Worm (Caenorhabditis elegans): ENCODE results near the gene let-268.

The let-268 gene

ce11 chrII:10039799-10040198 is at the start of gene let-268:
let-268 (minus strand) TSS chrII:10039980.
- no peak for TF ChIP-seq lin-13 (GFP tag; optimal IDR thresholded peaks at IDR 0.05)
- TF ChIP-seq nhr-129 (tag; optimal IDR thresholded peaks at IDR 0.05): no peak
- TF ChIP-seq unc-39 (tag; optimal IDR thresholded peaks at IDR 0.05): no peak
- no peak for TF ChIP-seq F13H6.1 (tag; optimal IDR thresholded peaks at IDR 0.05)
- no peak for TF ChIP-seq ztf-1 (GFP tag; conservative IDR thresholded peaks at IDR 0.05)
- TF ChIP-seq ama-1 (optimal IDR thresholded peaks at IDR 0.05): no peak
- TF ChIP-seq blmp-1 (tag; optimal IDR thresholded peaks at IDR 0.05; ENCODE audit: insufficient read depth): no peak
- TF ChIP-seq alr-1 (tag; optimal IDR thresholded peaks at IDR 0.05): no peak
- no peak for TF ChIP-seq nhr-11 (tag; optimal IDR thresholded peaks at IDR 0.05)
- no peak for TF ChIP-seq fos-1 (tag; optimal IDR thresholded peaks at IDR 0.05)
- TF ChIP-seq zag-1 (tag; optimal IDR thresholded peaks at IDR 0.05): no peak
- no peak for TF ChIP-seq gmeb-1 (tag; optimal IDR thresholded peaks at IDR 0.05)
- TF ChIP-seq mbf-1 (tag; optimal IDR thresholded peaks at IDR 0.05): no peak
- no peak for TF ChIP-seq C34F6.9 (tag; optimal IDR thresholded peaks at IDR 0.05)
- TF ChIP-seq Y55F3AM.14 (GFP tag; optimal IDR thresholded peaks at IDR 0.05): no peak
- no peak for TF ChIP-seq elt-1 (tag; optimal IDR thresholded peaks at IDR 0.05)
- no peak for TF ChIP-seq ztf-4 (tag; optimal IDR thresholded peaks at IDR 0.05)
- TF ChIP-seq egl-27 (tag; optimal IDR thresholded peaks at IDR 0.05): no peak
- no peak for TF ChIP-seq lin-39 (tag; optimal IDR thresholded peaks at IDR 0.05)

ce11 chrII:10084482-10084881 is 44.7 kb upstream of the let-268 start:
- TF ChIP-seq peb-1 (tag; optimal IDR thresholded peaks at IDR 0.05) (no peak), crh-2 (tag; optimal IDR thresholded peaks at IDR 0.05) (no peak)

- TF ChIP-seq lin-11 (tag; optimal IDR thresholded peaks at IDR 0.05) (no peak), crh-2 (tag; optimal IDR thresholded peaks at IDR 0.05) (no peak), unc-62 (GFP tag; optimal IDR thresholded peaks at IDR 0.05) (no peak), sem-4 (tag; optimal IDR thresholded peaks at IDR 0.05) (no peak), F13H6.1 (tag; optimal IDR thresholded peaks at IDR 0.05) (no peak), gmeb-1 (tag; optimal IDR thresholded peaks at IDR 0.05) (no peak), ztf-4 (tag; optimal IDR thresholded peaks at IDR 0.05) (no peak), Y55F3AM.14 (GFP tag; optimal IDR thresholded peaks at IDR 0.05) (no peak), nhr-10 (tag; optimal IDR thresholded peaks at IDR 0.05) (no peak), R02D3.7 (tag; optimal IDR thresholded peaks at IDR 0.05) (no peak), mab-5 (tag; optimal IDR thresholded peaks at IDR 0.05) (no peak)
These were observed 36.0 kb upstream of the let-268 start for ce11 chrII:10075794-10076193.

- TF ChIP-seq nhr-6 (tag; optimal IDR thresholded peaks at IDR 0.05) (no peak), nhr-12 (tag; optimal IDR thresholded peaks at IDR 0.05) (no peak), aly-2 (tag; optimal IDR thresholded peaks at IDR 0.05) (no peak), alr-1 (tag; optimal IDR thresholded peaks at IDR 0.05) (no peak), lin-39 (tag; optimal IDR thresholded peaks at IDR 0.05) (no peak), fos-1 (tag; optimal IDR thresholded peaks at IDR 0.05) (no peak), crh-2 (tag; optimal IDR thresholded peaks at IDR 0.05) (no peak), lin-11 (tag; optimal IDR thresholded peaks at IDR 0.05) (no peak), ama-1 (optimal IDR thresholded peaks at IDR 0.05) (no peak), lsy-2 (tag; optimal IDR thresholded peaks at IDR 0.05) (no peak), gmeb-1 (tag; optimal IDR thresholded peaks at IDR 0.05) (no peak), ztf-1 (GFP tag; conservative IDR thresholded peaks at IDR 0.05) (no peak), nhr-77 (tag; optimal IDR thresholded peaks at IDR 0.05) (no peak), lin-13 (GFP tag; optimal IDR thresholded peaks at IDR 0.05) (no peak), nhr-129 (tag; optimal IDR thresholded peaks at IDR 0.05) (no peak), F13H6.1 (tag; optimal IDR thresholded peaks at IDR 0.05) (no peak)
These were observed 34.2 kb upstream of the let-268 start for ce11 chrII:10073986-10074385.

ce11 chrII:10067817-10068216 is 28.0 kb upstream of the let-268 start, which contains the start of gene die-1:
die-1 (minus strand) TSS chrII:10067917.
- TF ChIP-seq mbf-1 (tag; optimal IDR thresholded peaks at IDR 0.05) (no peak), egl-27 (tag; optimal IDR thresholded peaks at IDR 0.05) (no peak), peb-1 (tag; optimal IDR thresholded peaks at IDR 0.05) (no peak), snpc-4 (tag; optimal IDR thresholded peaks at IDR 0.05) (no peak), F13H6.1 (tag; optimal IDR thresholded peaks at IDR 0.05) (no peak), elt-1 (tag; optimal IDR thresholded peaks at IDR 0.05) (no peak), mab-5 (tag; optimal IDR thresholded peaks at IDR 0.05) (no peak), alr-1 (tag; optimal IDR thresholded peaks at IDR 0.05) (no peak), R02D3.7 (tag; optimal IDR thresholded peaks at IDR 0.05) (no peak), lin-39 (tag; optimal IDR thresholded peaks at IDR 0.05) (no peak), nhr-21 (tag; optimal IDR thresholded peaks at IDR 0.05) (no peak), dmd-4 (tag; optimal IDR thresholded peaks at IDR 0.05) (no peak), skn-1 (tag; optimal IDR thresholded peaks at IDR 0.05) (no peak), aly-2 (tag; optimal IDR thresholded peaks at IDR 0.05) (no peak), mdl-1 (tag; optimal IDR thresholded peaks at IDR 0.05) (no peak), nhr-237 (tag; optimal IDR thresholded peaks at IDR 0.05) (no peak), lin-13 (GFP tag; optimal IDR thresholded peaks at IDR 0.05) (no peak), blmp-1 (tag; optimal IDR thresholded peaks at IDR 0.05; ENCODE audit: insufficient read depth) (no peak), Y55F3AM.14 (GFP tag; optimal IDR thresholded peaks at IDR 0.05) (no peak), crh-2 (tag; optimal IDR thresholded peaks at IDR 0.05) (no peak)
